Fruit fly (Drosophila melanogaster): ENCODE measurements around the gene CG32318.
A peak's percentile ranks its signal among the peaks of the same experiment; 100 is the strongest.

The CG32318 gene

dm6 chr3L:1232582-1232981, 14.1 kb downstream of the CG32318 start, which contains the start of gene CG33965:
Gene CG33965 (plus strand): TSS chr3L:1232882.
- TF ChIP-seq Dif (GFP tag; optimal IDR thresholded peaks at IDR 0.05; ENCODE audit: partially characterized antibody) (no peak), Vsx2 (GFP tag; optimal IDR thresholded peaks at IDR 0.05; ENCODE audit: partially characterized antibody) (no peak), fru (GFP tag; optimal IDR thresholded peaks at IDR 0.05) (no peak), woc (GFP tag; optimal IDR thresholded peaks at IDR 0.05) (no peak), GATAd (GFP tag; optimal IDR thresholded peaks at IDR 0.05) (no peak), Jra (GFP tag; optimal IDR thresholded peaks at IDR 0.05) (no peak), foxo (GFP tag; optimal IDR thresholded peaks at IDR 0.05) (no peak), Mio (GFP tag; optimal IDR thresholded peaks at IDR 0.05) (no peak), Abd-B (GFP tag; optimal IDR thresholded peaks at IDR 0.05) (no peak), sv (GFP tag; optimal IDR thresholded peaks at IDR 0.05) (no peak), br (GFP tag; optimal IDR thresholded peaks at IDR 0.05) (no peak), dsf (GFP tag; optimal IDR thresholded peaks at IDR 0.05; ENCODE audit: borderline replicate concordance) (no peak), brk (GFP tag; optimal IDR thresholded peaks at IDR 0.05) (no peak), Hr83 (GFP tag; optimal IDR thresholded peaks at IDR 0.05; ENCODE audit: poor library complexity, severe bottlenecking) (no peak), psq (GFP tag; optimal IDR thresholded peaks at IDR 0.05) (no peak), rgr (GFP tag; optimal IDR thresholded peaks at IDR 0.05) (no peak), Rel (GFP tag; optimal IDR thresholded peaks at IDR 0.05) (no peak), Rel (tag; optimal IDR thresholded peaks at IDR 0.05) (no peak), N (GFP tag; optimal IDR thresholded peaks at IDR 0.05) (no peak)

dm6 chr3L:1227303-1227797, 19.4 kb downstream of the CG32318 start, which contains the start of gene LysS:
Gene LysS (plus strand): TSS chr3L:1227747.
- no peak for TF ChIP-seq foxo (GFP tag; optimal IDR thresholded peaks at IDR 0.05)
- TF ChIP-seq psq (GFP tag; optimal IDR thresholded peaks at IDR 0.05), result no peak
- TF ChIP-seq Dfd (GFP tag; optimal IDR thresholded peaks at IDR 0.05), result no peak
- no peak for TF ChIP-seq sage (GFP tag; optimal IDR thresholded peaks at IDR 0.05)
- TF ChIP-seq Rel (GFP tag; optimal IDR thresholded peaks at IDR 0.05), result no peak
- TF ChIP-seq Rel (tag; optimal IDR thresholded peaks at IDR 0.05), result peak; percentile 91
- no peak for TF ChIP-seq OdsH (GFP tag; optimal IDR thresholded peaks at IDR 0.05)

dm6 chr3L:1218596-1218995, 28.1 kb downstream of the CG32318 start, which contains the start of gene LysP:
Gene LysP (minus strand): TSS chr3L:1218696.
- no peak for TF ChIP-seq rgr (GFP tag; optimal IDR thresholded peaks at IDR 0.05)
- no peak for TF ChIP-seq Vsx2 (GFP tag; optimal IDR thresholded peaks at IDR 0.05; ENCODE audit: partially characterized antibody)
- TF ChIP-seq h (GFP tag; optimal IDR thresholded peaks at IDR 0.05), result peak; percentile 4
- peak in 1 of 2 experiments; percentile 3 for TF ChIP-seq foxo (GFP tag; optimal IDR thresholded peaks at IDR 0.05)

dm6 chr3L:1216460-1216859, 30.3 kb downstream of the CG32318 start:
- TF ChIP-seq CrebA (GFP tag; optimal IDR thresholded peaks at IDR 0.05; ENCODE audit: borderline replicate concordance) (no peak), brk (GFP tag; optimal IDR thresholded peaks at IDR 0.05) (no peak), dsf (GFP tag; optimal IDR thresholded peaks at IDR 0.05; ENCODE audit: borderline replicate concordance) (no peak)

- TF ChIP-seq dmrt93B (GFP tag; optimal IDR thresholded peaks at IDR 0.05), result no peak
- TF ChIP-seq jim (GFP tag; optimal IDR thresholded peaks at IDR 0.05), result no peak
- TF ChIP-seq Jra (GFP tag; optimal IDR thresholded peaks at IDR 0.05), result no peak
- no peak for TF ChIP-seq brk (GFP tag; optimal IDR thresholded peaks at IDR 0.05)
- TF ChIP-seq Hnf4 (GFP tag; optimal IDR thresholded peaks at IDR 0.05), result no peak
Measured at dm6 chr3L:1212571-1212970, 34.2 kb downstream of the CG32318 start, which contains the start of gene LysE. Gene LysE (plus strand): TSS chr3L:1212827.

- TF ChIP-seq br (GFP tag; optimal IDR thresholded peaks at IDR 0.05) (no peak), Mio (GFP tag; optimal IDR thresholded peaks at IDR 0.05) (no peak), Hr83 (GFP tag; optimal IDR thresholded peaks at IDR 0.05; ENCODE audit: poor library complexity, severe bottlenecking) (no peak), Abd-B (GFP tag; optimal IDR thresholded peaks at IDR 0.05) (no peak), Myc (optimal IDR thresholded peaks at IDR 0.05) (no peak), lola (GFP tag; optimal IDR thresholded peaks at IDR 0.05) (no peak), Jra (GFP tag; optimal IDR thresholded peaks at IDR 0.05) (no peak), dsf (GFP tag; optimal IDR thresholded peaks at IDR 0.05; ENCODE audit: borderline replicate concordance) (no peak), usp (GFP tag; optimal IDR thresholded peaks at IDR 0.05) (no peak), OdsH (GFP tag; optimal IDR thresholded peaks at IDR 0.05) (no peak), foxo (GFP tag; optimal IDR thresholded peaks at IDR 0.05) (no peak), HLH106 (tag; optimal IDR thresholded peaks at IDR 0.05) (no peak), Hr78 (GFP tag; optimal IDR thresholded peaks at IDR 0.05) (no peak)
Measured at dm6 chr3L:1212113-1212512, 34.6 kb downstream of the CG32318 start.

All from whole organism, wandering third instar larva.